Worm (Caenorhabditis elegans): Measurements from ENCODE around the gene sfxn-1.4.
A peak's percentile ranks its signal among the peaks of the same experiment; 100 is the strongest.

The sfxn-1.4 gene

ce11 chrII:11721604-11722003 lies 40.6 kb upstream of the sfxn-1.4 start:
- TF ChIP-seq tab-1 (GFP tag; IDR thresholded peaks at IDR 0.05) (0 out of 2 replicates have a peak, but pooled peaks have one; percentile 24), ref-1 (GFP tag; conservative IDR thresholded peaks at IDR 0.05) (no peak)

ce11 chrII:11720819-11721218 lies 39.8 kb upstream of the sfxn-1.4 start:
- TF ChIP-seq ztf-29 (GFP tag; IDR thresholded peaks at IDR 0.05) (no peak), ztf-23 (GFP tag; IDR thresholded peaks at IDR 0.05) (no peak), med-1 (GFP tag; optimal IDR thresholded peaks at IDR 0.05; ENCODE audit: insufficient read depth) (no peak)

- TF ChIP-seq T22C8.4 (GFP tag; IDR thresholded peaks at IDR 0.05) (no peak), ztf-29 (GFP tag; IDR thresholded peaks at IDR 0.05) (no peak), ref-1 (GFP tag; conservative IDR thresholded peaks at IDR 0.05) (no peak), klf-2 (GFP tag; conservative IDR thresholded peaks at IDR 0.05) (no peak), ztf-23 (GFP tag; IDR thresholded peaks at IDR 0.05) (no peak), flt-1 (GFP tag; IDR thresholded peaks at IDR 0.05) (no peak), med-1 (GFP tag; optimal IDR thresholded peaks at IDR 0.05; ENCODE audit: insufficient read depth) (no peak), tab-1 (GFP tag; IDR thresholded peaks at IDR 0.05) (no peak), cog-1 (tag; optimal IDR thresholded peaks at IDR 0.05) (no peak)
Observed at ce11 chrII:11720102-11720501, 39.1 kb upstream of the sfxn-1.4 start, which contains the start of gene F13D12.3. Gene F13D12.3 (plus strand): TSS chrII:11720402.

ce11 chrII:11719533-11719932 lies 38.5 kb upstream of the sfxn-1.4 start:
- no peak for TF ChIP-seq ztf-23 (GFP tag; IDR thresholded peaks at IDR 0.05)
- no peak for TF ChIP-seq flt-1 (GFP tag; IDR thresholded peaks at IDR 0.05)
- no peak for TF ChIP-seq cog-1 (tag; optimal IDR thresholded peaks at IDR 0.05)
- TF ChIP-seq med-1 (GFP tag; optimal IDR thresholded peaks at IDR 0.05; ENCODE audit: insufficient read depth): no peak
- no peak for TF ChIP-seq klf-2 (GFP tag; conservative IDR thresholded peaks at IDR 0.05)
- no peak for TF ChIP-seq ztf-29 (GFP tag; IDR thresholded peaks at IDR 0.05)
- no peak for TF ChIP-seq T22C8.4 (GFP tag; IDR thresholded peaks at IDR 0.05)
- TF ChIP-seq tab-1 (GFP tag; IDR thresholded peaks at IDR 0.05): no peak
- TF ChIP-seq ref-1 (GFP tag; conservative IDR thresholded peaks at IDR 0.05): no peak

- TF ChIP-seq klf-2 (GFP tag; conservative IDR thresholded peaks at IDR 0.05) (no peak), ztf-23 (GFP tag; IDR thresholded peaks at IDR 0.05) (no peak), ref-1 (GFP tag; conservative IDR thresholded peaks at IDR 0.05) (no peak), flt-1 (GFP tag; IDR thresholded peaks at IDR 0.05) (no peak), T22C8.4 (GFP tag; IDR thresholded peaks at IDR 0.05) (no peak), cog-1 (tag; optimal IDR thresholded peaks at IDR 0.05) (no peak), tab-1 (GFP tag; IDR thresholded peaks at IDR 0.05) (no peak), med-1 (GFP tag; optimal IDR thresholded peaks at IDR 0.05; ENCODE audit: insufficient read depth) (no peak), ztf-29 (GFP tag; IDR thresholded peaks at IDR 0.05) (no peak)
Observed at ce11 chrII:11714728-11715127, 33.7 kb upstream of the sfxn-1.4 start.

- TF ChIP-seq T22C8.4 (GFP tag; IDR thresholded peaks at IDR 0.05): no peak
- no peak for TF ChIP-seq flt-1 (GFP tag; IDR thresholded peaks at IDR 0.05)
- no peak for TF ChIP-seq ref-1 (GFP tag; conservative IDR thresholded peaks at IDR 0.05)
- TF ChIP-seq med-1 (GFP tag; optimal IDR thresholded peaks at IDR 0.05; ENCODE audit: insufficient read depth): no peak
- TF ChIP-seq klf-2 (GFP tag; conservative IDR thresholded peaks at IDR 0.05): no peak
- TF ChIP-seq ztf-23 (GFP tag; IDR thresholded peaks at IDR 0.05): no peak
- TF ChIP-seq ztf-29 (GFP tag; IDR thresholded peaks at IDR 0.05): no peak
- no peak for TF ChIP-seq tab-1 (GFP tag; IDR thresholded peaks at IDR 0.05)
- TF ChIP-seq cog-1 (tag; optimal IDR thresholded peaks at IDR 0.05): no peak
Observed at ce11 chrII:11713569-11713968, 32.5 kb upstream of the sfxn-1.4 start, which contains the start of gene F13D12.10. Gene F13D12.10 (plus strand): TSS chrII:11713799.

ce11 chrII:11710771-11711170 lies 29.7 kb upstream of the sfxn-1.4 start:
- TF ChIP-seq cog-1 (tag; optimal IDR thresholded peaks at IDR 0.05) (no peak), klf-2 (GFP tag; conservative IDR thresholded peaks at IDR 0.05) (no peak), med-1 (GFP tag; optimal IDR thresholded peaks at IDR 0.05; ENCODE audit: insufficient read depth) (no peak), T22C8.4 (GFP tag; IDR thresholded peaks at IDR 0.05) (no peak), ref-1 (GFP tag; conservative IDR thresholded peaks at IDR 0.05) (no peak), flt-1 (GFP tag; IDR thresholded peaks at IDR 0.05) (no peak), ztf-23 (GFP tag; IDR thresholded peaks at IDR 0.05) (no peak), tab-1 (GFP tag; IDR thresholded peaks at IDR 0.05) (no peak), ztf-29 (GFP tag; IDR thresholded peaks at IDR 0.05) (no peak)

- no peak for TF ChIP-seq cog-1 (tag; optimal IDR thresholded peaks at IDR 0.05)
- TF ChIP-seq med-1 (GFP tag; optimal IDR thresholded peaks at IDR 0.05; ENCODE audit: insufficient read depth): no peak
- no peak for TF ChIP-seq ztf-29 (GFP tag; IDR thresholded peaks at IDR 0.05)
- TF ChIP-seq ztf-23 (GFP tag; IDR thresholded peaks at IDR 0.05): no peak
- TF ChIP-seq klf-2 (GFP tag; conservative IDR thresholded peaks at IDR 0.05): no peak
- TF ChIP-seq T22C8.4 (GFP tag; IDR thresholded peaks at IDR 0.05): no peak
- TF ChIP-seq flt-1 (GFP tag; IDR thresholded peaks at IDR 0.05): no peak
- TF ChIP-seq ref-1 (GFP tag; conservative IDR thresholded peaks at IDR 0.05): no peak
- no peak for TF ChIP-seq tab-1 (GFP tag; IDR thresholded peaks at IDR 0.05)
Observed at ce11 chrII:11709464-11709863, 28.4 kb upstream of the sfxn-1.4 start, which contains the start of gene fcmt-1. Gene fcmt-1 (minus strand): TSS chrII:11709564.

- TF ChIP-seq T22C8.4 (GFP tag; IDR thresholded peaks at IDR 0.05): no peak
- TF ChIP-seq ztf-23 (GFP tag; IDR thresholded peaks at IDR 0.05): no peak
- no peak for TF ChIP-seq cog-1 (tag; optimal IDR thresholded peaks at IDR 0.05)
- TF ChIP-seq flt-1 (GFP tag; IDR thresholded peaks at IDR 0.05): no peak
- no peak for TF ChIP-seq ref-1 (GFP tag; conservative IDR thresholded peaks at IDR 0.05)
- TF ChIP-seq tab-1 (GFP tag; IDR thresholded peaks at IDR 0.05): no peak
- no peak for TF ChIP-seq ztf-29 (GFP tag; IDR thresholded peaks at IDR 0.05)
- no peak for TF ChIP-seq klf-2 (GFP tag; conservative IDR thresholded peaks at IDR 0.05)
- no peak for TF ChIP-seq med-1 (GFP tag; optimal IDR thresholded peaks at IDR 0.05; ENCODE audit: insufficient read depth)
Observed at ce11 chrII:11705787-11706186, 24.8 kb upstream of the sfxn-1.4 start, which contains the start of gene VF13D12L.3. Gene VF13D12L.3 (plus strand): TSS chrII:11706009.

- TF ChIP-seq ref-1 (GFP tag; conservative IDR thresholded peaks at IDR 0.05): no peak
- TF ChIP-seq cog-1 (tag; optimal IDR thresholded peaks at IDR 0.05): no peak
- TF ChIP-seq klf-2 (GFP tag; conservative IDR thresholded peaks at IDR 0.05): no peak
- TF ChIP-seq tab-1 (GFP tag; IDR thresholded peaks at IDR 0.05): no peak
- TF ChIP-seq med-1 (GFP tag; optimal IDR thresholded peaks at IDR 0.05; ENCODE audit: insufficient read depth): no peak
- TF ChIP-seq ztf-29 (GFP tag; IDR thresholded peaks at IDR 0.05): no peak
- TF ChIP-seq ztf-23 (GFP tag; IDR thresholded peaks at IDR 0.05): no peak
- TF ChIP-seq flt-1 (GFP tag; IDR thresholded peaks at IDR 0.05): no peak
- no peak for TF ChIP-seq T22C8.4 (GFP tag; IDR thresholded peaks at IDR 0.05)
Observed at ce11 chrII:11700635-11701034, 19.6 kb upstream of the sfxn-1.4 start.
